Fruit fly (Drosophila melanogaster): Measurements from ENCODE around the gene yip7.

The yip7 gene

DNA sequence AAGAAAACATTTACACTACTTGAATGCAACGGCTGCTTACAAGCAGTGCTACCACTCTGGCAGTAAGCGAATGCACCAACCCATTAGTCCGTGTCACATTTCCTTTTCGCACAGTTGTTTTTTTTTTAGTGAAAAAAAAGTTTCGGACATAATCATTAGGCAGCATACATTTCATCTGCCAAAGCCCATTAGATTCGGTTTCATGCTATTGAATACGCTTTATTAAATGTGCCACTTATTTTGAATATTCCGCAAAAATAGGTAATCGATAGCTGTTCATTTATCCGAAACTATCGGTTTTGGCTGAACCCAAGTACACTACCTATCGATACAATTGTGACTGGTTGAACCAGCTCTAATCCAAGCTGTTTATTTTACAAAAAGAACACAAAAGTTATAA lies 19.8 kb downstream of the yip7 start, which contains the start of gene tant (continued):
- no peak for TF ChIP-seq tx (GFP tag; optimal IDR thresholded peaks at IDR 0.05)
- TF ChIP-seq CG11504 (tag; optimal IDR thresholded peaks at IDR 0.05), result peak; percentile 43
- peak; percentile 76 for TF ChIP-seq pita (GFP tag; optimal IDR thresholded peaks at IDR 0.05)
- TF ChIP-seq CG12659 (GFP tag; optimal IDR thresholded peaks at IDR 0.05), result peak; percentile 38
- no peak for TF ChIP-seq CG6654 (GFP tag; optimal IDR thresholded peaks at IDR 0.05)
- TF ChIP-seq Drgx (GFP tag; IDR thresholded peaks at IDR 0.05), result no peak
- no peak for TF ChIP-seq Dip2 (GFP tag; IDR thresholded peaks at IDR 0.05)
- TF ChIP-seq CG14050 (GFP tag; IDR thresholded peaks at IDR 0.05), result no peak
- no peak for TF ChIP-seq Awh (GFP tag; IDR thresholded peaks at IDR 0.05)
- TF ChIP-seq Stat92E (GFP tag; optimal IDR thresholded peaks at IDR 0.05), result no peak
- TF ChIP-seq CG33213 (GFP tag; optimal IDR thresholded peaks at IDR 0.05), result peak; percentile 64
- no peak for TF ChIP-seq Usf (GFP tag; optimal IDR thresholded peaks at IDR 0.05)
- TF ChIP-seq oc (tag; optimal IDR thresholded peaks at IDR 0.05), result no peak
- no peak for TF ChIP-seq CG17612 (GFP tag; IDR thresholded peaks at IDR 0.05)
- no peak for TF ChIP-seq CG34422 (GFP tag; IDR thresholded peaks at IDR 0.05)
- TF ChIP-seq CG1233 (GFP tag; optimal IDR thresholded peaks at IDR 0.05), result no peak
- peak; percentile 3 for TF ChIP-seq zfh2 (GFP tag; optimal IDR thresholded peaks at IDR 0.05)
- no peak for TF ChIP-seq cwo (GFP tag; optimal IDR thresholded peaks at IDR 0.05)
- peak; percentile 24; the same call in 1 of the 4 replicates for TF ChIP-seq chinmo (GFP tag; IDR thresholded peaks at IDR 0.05; ENCODE audit: partially characterized antibody)
- no peak for TF ChIP-seq CG11093 (GFP tag; IDR thresholded peaks at IDR 0.05)
- TF ChIP-seq usp (GFP tag; optimal IDR thresholded peaks at IDR 0.05), result no peak
- no peak for TF ChIP-seq sens-2 (GFP tag; IDR thresholded peaks at IDR 0.05)
- no peak for TF ChIP-seq CG11247 (GFP tag; IDR thresholded peaks at IDR 0.05)
- TF ChIP-seq CG13123 (GFP tag; optimal IDR thresholded peaks at IDR 0.05), result no peak
- TF ChIP-seq HLH3B (GFP tag; IDR thresholded peaks at IDR 0.05), result no peak
- no peak for TF ChIP-seq rib (GFP tag; IDR thresholded peaks at IDR 0.05)
- TF ChIP-seq GATAe (GFP tag; conservative IDR thresholded peaks at IDR 0.05), result no peak
- no peak for TF ChIP-seq gt (GFP tag; IDR thresholded peaks at IDR 0.05)
- TF ChIP-seq CG4617 (GFP tag; optimal IDR thresholded peaks at IDR 0.05; ENCODE audit: borderline replicate concordance), result peak; percentile 86
- no peak for TF ChIP-seq CG4707 (GFP tag; optimal IDR thresholded peaks at IDR 0.05)
- peak; percentile 98 for TF ChIP-seq Sry-δ (GFP tag; optimal IDR thresholded peaks at IDR 0.05)
- no peak for TF ChIP-seq CG10654 (GFP tag; optimal IDR thresholded peaks at IDR 0.05)
- TF ChIP-seq CG15514 (GFP tag; optimal IDR thresholded peaks at IDR 0.05), result peak; percentile 91
- TF ChIP-seq fd102C (GFP tag; optimal IDR thresholded peaks at IDR 0.05), result no peak
- TF ChIP-seq kah (GFP tag; optimal IDR thresholded peaks at IDR 0.05), result no peak
- TF ChIP-seq crc (GFP tag; optimal IDR thresholded peaks at IDR 0.05), result no peak
- TF ChIP-seq Chrac-16 (GFP tag; optimal IDR thresholded peaks at IDR 0.05), result no peak
- no peak for TF ChIP-seq Ravus (GFP tag; IDR thresholded peaks at IDR 0.05)
- TF ChIP-seq hth (optimal IDR thresholded peaks at IDR 0.05), result no peak
- TF ChIP-seq BEAF-32 (GFP tag; optimal IDR thresholded peaks at IDR 0.05), result peak; percentile 96
- no peak for TF ChIP-seq ci (GFP tag; IDR thresholded peaks at IDR 0.05)
- no peak for TF ChIP-seq CG32767 (GFP tag; IDR thresholded peaks at IDR 0.05)
- TF ChIP-seq Fer1 (GFP tag; optimal IDR thresholded peaks at IDR 0.05), result no peak
- no peak for TF ChIP-seq sd (tag; optimal IDR thresholded peaks at IDR 0.05)
- TF ChIP-seq CG4820 (GFP tag; optimal IDR thresholded peaks at IDR 0.05), result no peak
- peak; percentile 7 for TF ChIP-seq fu2 (GFP tag; optimal IDR thresholded peaks at IDR 0.05)
- TF ChIP-seq seq (GFP tag; IDR thresholded peaks at IDR 0.05), result no peak
- TF ChIP-seq CG10147 (GFP tag; optimal IDR thresholded peaks at IDR 0.05), result no peak
- TF ChIP-seq Dll (GFP tag; IDR thresholded peaks at IDR 0.05; ENCODE audit: partially characterized antibody), result peak; percentile 95
- peak; percentile 86 for TF ChIP-seq CG14860 (GFP tag; IDR thresholded peaks at IDR 0.05; ENCODE audit: partially characterized antibody)
- peak; percentile 81 for TF ChIP-seq CG34224 (GFP tag; IDR thresholded peaks at IDR 0.05; ENCODE audit: partially characterized antibody)
- no peak for TF ChIP-seq psq (GFP tag; optimal IDR thresholded peaks at IDR 0.05)
